Fruit fly (Drosophila melanogaster): Measurements from ENCODE around the gene Mocs2A.

dm6 chr3R:25080446-25080845 is 46.7 kb downstream of the Mocs2A start:
- TF ChIP-seq gl (tag; optimal IDR thresholded peaks at IDR 0.05) = no peak
- no peak for TF ChIP-seq CG9948 (tag; optimal IDR thresholded peaks at IDR 0.05)
- no peak; the same call in 2 of the 3 replicates for TF ChIP-seq CG4496 (GFP tag; IDR thresholded peaks at IDR 0.05)
- TF ChIP-seq Snoo (tag; optimal IDR thresholded peaks at IDR 0.05) = no peak
- no peak for TF ChIP-seq fd96Ca (GFP tag; IDR thresholded peaks at IDR 0.05)
- TF ChIP-seq CG14655 (GFP tag; optimal IDR thresholded peaks at IDR 0.05) = no peak
- TF ChIP-seq Pif1B (GFP tag; optimal IDR thresholded peaks at IDR 0.05) = no peak
- no peak for TF ChIP-seq CG10348 (GFP tag; IDR thresholded peaks at IDR 0.05)
- no peak for TF ChIP-seq CG15710 (tag; optimal IDR thresholded peaks at IDR 0.05)
- no peak for TF ChIP-seq CG8159 (tag; optimal IDR thresholded peaks at IDR 0.05)
- TF ChIP-seq CG17806 (tag; optimal IDR thresholded peaks at IDR 0.05) = no peak
- no peak for TF ChIP-seq EcR (GFP tag; optimal IDR thresholded peaks at IDR 0.05)

Data from whole organism, pupa.